Worm (Caenorhabditis elegans) whole organism, midembryonic: ENCODE data around the gene F23H11.4.

ENCODE experiments used
- T22C8.4 ChIP-seq: fragments of 200-800 bp; sonication (Bioruptor generic); IDR thresholded peaks from 2 replicates; pipeline ENCODE4 v1.3.6; 2022; ENCODE audit warnings: missing genetic modification characterization, missing compliant biosample characterization
- klf-2 ChIP-seq: fragments of 200-800 bp; sonication (Bioruptor generic); conservative IDR thresholded peaks from 2 replicates; pipeline ENCODE4 v1.3.6; 2022; ENCODE audit warnings: missing genetic modification reagents, missing genetic modification characterization, missing compliant biosample characterization
- ref-1 ChIP-seq: fragments of 200-800 bp; sonication (Bioruptor generic); conservative IDR thresholded peaks from 2 replicates; pipeline ENCODE4 v1.3.6; 2022; ENCODE audit warnings: missing genetic modification reagents, missing genetic modification characterization, missing compliant biosample characterization
- ztf-29 ChIP-seq: fragments of 200-800 bp; sonication (Bioruptor generic); IDR thresholded peaks from 2 replicates; pipeline ENCODE4 v1.3.6; 2022; ENCODE audit warnings: missing genetic modification reagents, missing genetic modification characterization, missing compliant biosample characterization

DNA sequence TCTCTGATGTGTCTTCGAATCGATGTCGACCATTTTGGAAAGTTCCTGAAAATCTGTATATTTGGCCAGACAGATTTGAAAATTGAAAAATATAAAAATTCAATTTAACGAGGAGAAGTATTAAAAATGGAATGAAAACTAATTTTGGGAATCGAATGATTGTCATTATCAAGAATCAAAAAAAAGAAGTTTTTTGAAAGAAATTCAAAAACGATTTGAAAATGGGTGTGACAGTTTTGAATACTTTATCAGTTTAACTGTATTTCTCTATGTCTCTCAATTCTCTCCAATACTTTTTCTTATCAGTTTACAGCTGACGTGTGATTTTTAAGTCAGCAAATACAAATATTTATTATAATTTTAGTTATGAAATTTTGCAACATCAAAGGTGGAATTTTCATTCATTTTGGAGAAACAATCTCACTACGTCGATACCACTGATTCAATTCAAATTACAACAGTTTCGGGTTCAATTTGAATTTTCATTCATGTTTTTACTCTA, 36.1 kb upstream of the F23H11.4 start, which contains the start of gene fbxa-59:
- no peak for TF ChIP-seq klf-2 (GFP tag; lab: Robert Waterston, UW)
- TF ChIP-seq ref-1 (GFP tag; lab: Robert Waterston, UW): no peak
- TF ChIP-seq T22C8.4 (GFP tag; lab: Robert Waterston, UW): no peak
- no peak for TF ChIP-seq ztf-29 (GFP tag; lab: Robert Waterston, UW)
